Worm (Caenorhabditis elegans): ENCODE measurements around the gene srh-17.

ce11 chrV:14698666-14699065 is 37.6 kb downstream of the srh-17 start, which contains the start of gene set-5:
- no peak for TF ChIP-seq efl-1 (optimal IDR thresholded peaks at IDR 0.05)
- no peak for TF ChIP-seq efl-1 (GFP tag; optimal IDR thresholded peaks at IDR 0.05 in 1 of 2)
- TF ChIP-seq pag-3 (tag; optimal IDR thresholded peaks at IDR 0.05; ENCODE audit: borderline replicate concordance, insufficient read depth): no peak
- no peak for TF ChIP-seq nhr-237 (tag; optimal IDR thresholded peaks at IDR 0.05)
- TF ChIP-seq ceh-8 (GFP tag; optimal IDR thresholded peaks at IDR 0.05): no peak
- no peak for TF ChIP-seq lsy-2 (tag; optimal IDR thresholded peaks at IDR 0.05)
- no peak for TF ChIP-seq elt-2 (tag; optimal IDR thresholded peaks at IDR 0.05)
- TF ChIP-seq nhr-12 (tag; optimal IDR thresholded peaks at IDR 0.05): no peak
- TF ChIP-seq sox-4 (tag; optimal IDR thresholded peaks at IDR 0.05): no peak
- TF ChIP-seq skn-1 (tag; optimal IDR thresholded peaks at IDR 0.05): no peak

Measured in whole organism, L1 larva.